Worm (Caenorhabditis elegans): ENCODE data around the gene clc-29.

The clc-29 gene

ce11 chrIII:8331211-8331610 lies 16.5 kb downstream of the clc-29 start, which contains the start of gene iglr-2:
Gene iglr-2, minus strand, starts transcription at chrIII:8331311.
- no peak for TF ChIP-seq cey-2 (tag; optimal IDR thresholded peaks at IDR 0.05; ENCODE audit: borderline replicate concordance, insufficient read depth)
- TF ChIP-seq mep-1 (tag; optimal IDR thresholded peaks at IDR 0.05): no peak
- TF ChIP-seq lin-38 (GFP tag; IDR thresholded peaks at IDR 0.05): no peak
- TF ChIP-seq F26F4.8 (GFP tag; conservative IDR thresholded peaks at IDR 0.05): no peak
- TF ChIP-seq lin-29 (GFP tag; IDR thresholded peaks at IDR 0.05): no peak
- TF ChIP-seq spr-1 (tag; optimal IDR thresholded peaks at IDR 0.05): no peak
- TF ChIP-seq aha-1 (tag): peak; percentile 30

- TF ChIP-seq ctbp-1 (GFP tag; IDR thresholded peaks at IDR 0.05) (no peak), T20F7.1 (GFP tag; optimal IDR thresholded peaks at IDR 0.05) (no peak), mes-2 (tag; optimal IDR thresholded peaks at IDR 0.05; ENCODE audit: poor library complexity, severe bottlenecking) (peak; percentile 11), jun-1 (tag; optimal IDR thresholded peaks at IDR 0.05) (peak; percentile 2), dve-1 (tag; optimal IDR thresholded peaks at IDR 0.05; ENCODE audit: insufficient read depth) (peak; percentile 82), lsy-2 (tag; optimal IDR thresholded peaks at IDR 0.05) (peak in 1 of 2 experiments; percentile 51), ceh-44 (GFP tag; IDR thresholded peaks at IDR 0.05) (no peak), zfp-3 (GFP tag; conservative IDR thresholded peaks at IDR 0.05) (0 out of 2 replicates have a peak, but pooled peaks have one; percentile 58), Y5F2A.4 (GFP tag; optimal IDR thresholded peaks at IDR 0.05) (no peak), dmd-6 (GFP tag; IDR thresholded peaks at IDR 0.05) (peak; percentile 74), nhr-28 (tag; optimal IDR thresholded peaks at IDR 0.05) (peak; percentile 17), nhr-48 (tag; optimal IDR thresholded peaks at IDR 0.05) (peak; percentile 2), egl-43 (GFP tag; IDR thresholded peaks at IDR 0.05) (no peak), hlh-11 (tag; optimal IDR thresholded peaks at IDR 0.05) (peak; percentile 55), daf-16 (GFP tag; optimal IDR thresholded peaks at IDR 0.05) (no peak), daf-16 (tag; optimal IDR thresholded peaks at IDR 0.05) (peak; percentile 49), php-3 (GFP tag; IDR thresholded peaks at IDR 0.05) (peak; percentile 12; the same call in 1 of the 2 replicates), T26A8.4 (GFP tag; IDR thresholded peaks at IDR 0.05) (peak; percentile 25; the same call in 1 of the 2 replicates), aha-1 (tag) (peak; percentile 13), pha-4 (GFP tag; IDR thresholded peaks at IDR 0.05) (peak; percentile 12; the same call in 1 of the 2 replicates), pha-4 (tag; optimal IDR thresholded peaks at IDR 0.05) (no peak), mep-1 (tag; optimal IDR thresholded peaks at IDR 0.05) (no peak), hlh-30 (tag; optimal IDR thresholded peaks at IDR 0.05; ENCODE audit: insufficient read depth) (peak; percentile 37)
Observed at ce11 chrIII:8325574-8326513, 21.9 kb downstream of the clc-29 start, which contains the start of gene ZC262.13. Gene ZC262.13, plus strand, starts transcription at chrIII:8326214.

- no peak for TF ChIP-seq mes-2 (tag; optimal IDR thresholded peaks at IDR 0.05; ENCODE audit: poor library complexity, severe bottlenecking)
- no peak for TF ChIP-seq tra-1 (GFP tag; IDR thresholded peaks at IDR 0.05)
- TF ChIP-seq pha-4 (GFP tag; IDR thresholded peaks at IDR 0.05): no peak
- no peak for TF ChIP-seq pha-4 (tag; optimal IDR thresholded peaks at IDR 0.05)
- no peak for TF ChIP-seq dmd-9 (GFP tag; IDR thresholded peaks at IDR 0.05)
- TF ChIP-seq hlh-11 (tag; optimal IDR thresholded peaks at IDR 0.05): peak; percentile 30
- no peak for TF ChIP-seq T26A8.4 (GFP tag; IDR thresholded peaks at IDR 0.05)
- no peak for TF ChIP-seq lin-15B (tag; optimal IDR thresholded peaks at IDR 0.05)
- no peak for TF ChIP-seq gei-8 (GFP tag; optimal IDR thresholded peaks at IDR 0.05)
- TF ChIP-seq nhr-102 (tag; optimal IDR thresholded peaks at IDR 0.05): no peak
- no peak for TF ChIP-seq ctbp-1 (GFP tag; IDR thresholded peaks at IDR 0.05)
- no peak for TF ChIP-seq ceh-20 (GFP tag; IDR thresholded peaks at IDR 0.05)
- no peak for TF ChIP-seq hif-1 (tag; optimal IDR thresholded peaks at IDR 0.05)
- no peak for TF ChIP-seq hmg-1.1 (GFP tag; IDR thresholded peaks at IDR 0.05)
- TF ChIP-seq dve-1 (tag; optimal IDR thresholded peaks at IDR 0.05; ENCODE audit: insufficient read depth): peak; percentile 54
- peak; percentile 66 for TF ChIP-seq hlh-30 (tag; optimal IDR thresholded peaks at IDR 0.05; ENCODE audit: insufficient read depth)
- no peak for TF ChIP-seq ztf-11 (tag; optimal IDR thresholded peaks at IDR 0.05)
- TF ChIP-seq nhr-42 (GFP tag; IDR thresholded peaks at IDR 0.05): no peak
- TF ChIP-seq F26F4.8 (GFP tag; conservative IDR thresholded peaks at IDR 0.05): no peak
- no peak for TF ChIP-seq dpl-1 (GFP tag; optimal IDR thresholded peaks at IDR 0.05)
- TF ChIP-seq Y75B8A.6 (GFP tag; IDR thresholded peaks at IDR 0.05): no peak
- no peak for TF ChIP-seq nhr-25 (tag; optimal IDR thresholded peaks at IDR 0.05; ENCODE audit: borderline replicate concordance, insufficient read depth)
- no peak for TF ChIP-seq sdz-12 (GFP tag; optimal IDR thresholded peaks at IDR 0.05)
- TF ChIP-seq dmd-8 (GFP tag; IDR thresholded peaks at IDR 0.05): no peak
- TF ChIP-seq ceh-44 (GFP tag; IDR thresholded peaks at IDR 0.05): no peak
Observed at ce11 chrIII:8324412-8324811, 23.3 kb downstream of the clc-29 start, which contains the start of gene F10E9.12. Gene F10E9.12, plus strand, starts transcription at chrIII:8324542.
